Worm (Caenorhabditis elegans): ENCODE data around the gene ZK813.6.

Gene ZK813.6

DNA sequence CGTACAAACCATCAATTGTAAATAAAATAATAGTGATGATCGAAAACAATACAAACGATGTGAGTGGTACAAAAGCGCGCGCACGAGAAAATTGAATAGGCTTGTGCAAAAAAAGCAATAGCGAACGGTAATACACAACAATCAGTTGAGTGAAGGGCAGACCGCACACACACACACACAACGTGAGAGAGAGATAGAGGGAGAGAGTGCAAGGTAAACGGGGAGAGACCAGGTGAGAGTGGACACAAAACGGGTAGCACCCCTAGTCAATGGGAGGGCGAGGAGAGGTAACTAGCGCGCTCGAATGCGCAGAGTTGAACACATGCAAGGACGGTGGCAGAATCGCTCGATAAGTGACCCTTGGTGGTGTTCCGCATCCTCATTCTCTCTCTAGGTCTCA, 47.6 kb downstream of the ZK813.6 start (continued):
- TF ChIP-seq hif-1 (tag; optimal IDR thresholded peaks at IDR 0.05) (peak in 1 of 2 experiments; percentile 4), mxl-3 (GFP tag; optimal IDR thresholded peaks at IDR 0.05) (peak; percentile 60), mep-1 (tag; optimal IDR thresholded peaks at IDR 0.05) (peak; percentile 68), nhr-28 (tag; optimal IDR thresholded peaks at IDR 0.05) (peak; percentile 87), tag-97 (GFP tag; IDR thresholded peaks at IDR 0.05) (no peak), daf-8 (GFP tag; IDR thresholded peaks at IDR 0.05) (no peak), fkh-10 (GFP tag; optimal IDR thresholded peaks at IDR 0.05) (no peak), ceh-62 (tag; optimal IDR thresholded peaks at IDR 0.05) (no peak), nhr-102 (tag; optimal IDR thresholded peaks at IDR 0.05) (peak; percentile 2), attf-4 (tag; optimal IDR thresholded peaks at IDR 0.05) (no peak), dmd-6 (GFP tag; IDR thresholded peaks at IDR 0.05) (peak; percentile 54), nhr-6 (tag; optimal IDR thresholded peaks at IDR 0.05) (peak; percentile 55), ZK337.2 (GFP tag; IDR thresholded peaks at IDR 0.05) (no peak), hmg-1.1 (GFP tag; IDR thresholded peaks at IDR 0.05) (0 out of 2 replicates have a peak, but pooled peaks have one; percentile 53), zag-1 (tag; optimal IDR thresholded peaks at IDR 0.05) (no peak), unc-39 (tag; optimal IDR thresholded peaks at IDR 0.05) (no peak), set-16 (GFP tag; IDR thresholded peaks at IDR 0.05) (peak; percentile 53), unc-62 (GFP tag; optimal IDR thresholded peaks at IDR 0.05 in 1 of 2) (peak in 1 of 2 experiments; percentile 95), unc-62 (tag; optimal IDR thresholded peaks at IDR 0.05) (no peak)

DNA sequence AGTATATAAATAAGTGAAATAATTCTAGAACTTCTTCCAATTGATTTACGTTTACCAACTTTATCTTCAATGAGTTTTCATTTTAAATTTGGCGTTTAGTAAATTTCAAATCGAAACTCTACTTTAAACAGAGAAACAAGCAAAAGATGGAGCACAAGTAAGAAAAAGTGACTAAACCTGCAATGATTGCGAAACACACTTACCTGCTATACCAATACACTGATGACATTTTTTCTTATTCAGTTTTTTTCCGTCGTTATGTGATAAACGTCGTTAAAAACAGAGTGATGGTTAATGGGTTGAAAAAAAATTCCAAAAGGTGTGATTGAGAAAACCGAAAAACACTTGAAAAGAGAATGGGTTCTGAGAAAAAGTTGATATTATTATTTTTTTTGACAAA, 49.2 kb downstream of the ZK813.6 start:
- TF ChIP-seq daf-16 (GFP tag; optimal IDR thresholded peaks at IDR 0.05) = no peak
- TF ChIP-seq daf-16 (tag; optimal IDR thresholded peaks at IDR 0.05) = peak; percentile 27
- TF ChIP-seq hlh-11 (tag; optimal IDR thresholded peaks at IDR 0.05) = no peak
- peak; percentile 49 for TF ChIP-seq pqm-1 (tag; optimal IDR thresholded peaks at IDR 0.05)
- no peak for TF ChIP-seq ceh-20 (GFP tag; IDR thresholded peaks at IDR 0.05)
- no peak for TF ChIP-seq cey-2 (tag; optimal IDR thresholded peaks at IDR 0.05; ENCODE audit: borderline replicate concordance, insufficient read depth)
- TF ChIP-seq nhr-28 (tag; optimal IDR thresholded peaks at IDR 0.05) = peak; percentile 35
